Fruit fly (Drosophila melanogaster) S2 (cell line): ENCODE measurements around the gene CG32277.

ENCODE experiments used
- CG8478 ChIP-seq: fragments of >200 bp; optimal IDR thresholded peaks from 2 replicates; lab custom pipeline; 2018
- CTCF ChIP-seq, 2 experiments: fragments of >200 bp; optimal IDR thresholded peaks; 2 replicates each; lab custom pipeline; 2018

dm6 chr3L:3162584-3162983, 42.7 kb downstream of the CG32277 start:
- no peak for TF ChIP-seq CG8478 (lab: Kevin White, UChicago)
- TF ChIP-seq CTCF (optimal IDR thresholded peaks at IDR 0.05; lab: Kevin White, UChicago) = no peak
